Worm (Caenorhabditis elegans): ENCODE data around the gene tag-77.

- TF ChIP-seq pha-4 (tag; optimal IDR thresholded peaks at IDR 0.05) (no peak), fkh-10 (GFP tag; optimal IDR thresholded peaks at IDR 0.05) (no peak), ceh-24 (tag; optimal IDR thresholded peaks at IDR 0.05) (no peak), ama-1 (optimal IDR thresholded peaks at IDR 0.05) (no peak), zip-5 (tag; optimal IDR thresholded peaks at IDR 0.05) (no peak), pag-3 (tag; optimal IDR thresholded peaks at IDR 0.05; ENCODE audit: borderline replicate concordance) (no peak)
Observed at ce11 chrIV:8454076-8454475, 56.3 kb downstream of the tag-77 start.

Data from whole organism, late embryonic.